Comparison of ENCODE assay signal across 7 worm cellular contexts in genomic region chrII:8587660-8588230, ce11.
TF ChIP-seq lines count a peak whose summit lies in the region.

No protein-coding gene starts in this region.

TF ChIP-seq in whole organism, L1 larva, 84 proteins besides CTCF, POLR2A, EP300 and RAD21:
- TF ChIP-seq mdl-1 (tag; optimal IDR thresholded peaks at IDR 0.05; lab: Kevin White, UChicago) (no peak), lin-14 (GFP tag; optimal IDR thresholded peaks at IDR 0.05; lab: Kevin White, UChicago) (peak; percentile 73), tbx-2 (tag; optimal IDR thresholded peaks at IDR 0.05; lab: Kevin White, UChicago) (peak; percentile 39), fkh-10 (GFP tag; optimal IDR thresholded peaks at IDR 0.05; lab: Kevin White, UChicago) (peak; percentile 14), swsn-7 (tag; optimal IDR thresholded peaks at IDR 0.05; lab: Kevin White, UChicago) (no peak), nhr-71 (tag; optimal IDR thresholded peaks at IDR 0.05; lab: Kevin White, UChicago) (peak; percentile 39), unc-30 (tag; optimal IDR thresholded peaks at IDR 0.05; lab: Kevin White, UChicago) (no peak), blmp-1 (tag; optimal IDR thresholded peaks at IDR 0.05; lab: Kevin White, UChicago) (peak; percentile 14), Y116A8C.19 (tag; optimal IDR thresholded peaks at IDR 0.05; lab: Kevin White, UChicago; ENCODE audit: borderline replicate concordance) (no peak), efl-1 (optimal IDR thresholded peaks at IDR 0.05; lab: Kevin White, UChicago) (no peak), efl-1 (GFP tag; optimal IDR thresholded peaks at IDR 0.05 in 1 of 2; lab: Kevin White, UChicago) (no peak)

TF ChIP-seq in whole organism, L2 larva, 48 proteins besides CTCF, POLR2A, EP300 and RAD21:
- TF ChIP-seq sem-4 (tag; optimal IDR thresholded peaks at IDR 0.05; lab: Kevin White, UChicago) (peak; percentile 29), zag-1 (tag; optimal IDR thresholded peaks at IDR 0.05; lab: Kevin White, UChicago) (peak; percentile 28), nhr-129 (tag; optimal IDR thresholded peaks at IDR 0.05; lab: Kevin White, UChicago) (peak; percentile 21), F13H6.1 (tag; optimal IDR thresholded peaks at IDR 0.05; lab: Kevin White, UChicago) (peak; percentile 11), lsy-2 (tag; optimal IDR thresholded peaks at IDR 0.05; lab: Kevin White, UChicago) (peak in 1 of 2 experiments; percentile 18), unc-55 (GFP tag; optimal IDR thresholded peaks at IDR 0.05; lab: Kevin White, UChicago) (peak; percentile 70), gmeb-1 (tag; optimal IDR thresholded peaks at IDR 0.05; lab: Kevin White, UChicago) (no peak), nhr-237 (tag; optimal IDR thresholded peaks at IDR 0.05; lab: Kevin White, UChicago) (no peak), unc-39 (tag; optimal IDR thresholded peaks at IDR 0.05; lab: Kevin White, UChicago) (no peak), nhr-21 (tag; optimal IDR thresholded peaks at IDR 0.05; lab: Kevin White, UChicago) (no peak)

TF ChIP-seq in whole organism, L3 larva, 47 proteins besides CTCF, POLR2A, EP300 and RAD21:
- no peak for TF ChIP-seq ZK546.5 (tag; optimal IDR thresholded peaks at IDR 0.05; lab: Kevin White, UChicago)
- TF ChIP-seq elt-2 (tag; optimal IDR thresholded peaks at IDR 0.05; lab: Kevin White, UChicago): no peak
- TF ChIP-seq sea-2 (GFP tag; optimal IDR thresholded peaks at IDR 0.05; lab: Kevin White, UChicago): no peak
- no peak for TF ChIP-seq fkh-2 (tag; optimal IDR thresholded peaks at IDR 0.05; lab: Kevin White, UChicago)
- TF ChIP-seq R02D3.7 (tag; optimal IDR thresholded peaks at IDR 0.05; lab: Kevin White, UChicago): no peak
- no peak for TF ChIP-seq snpc-4 (tag; optimal IDR thresholded peaks at IDR 0.05; lab: Kevin White, UChicago)
- TF ChIP-seq nhr-12 (tag; optimal IDR thresholded peaks at IDR 0.05; lab: Kevin White, UChicago): no peak
- peak; percentile 14 for TF ChIP-seq nfya-1 (tag; optimal IDR thresholded peaks at IDR 0.05; lab: Kevin White, UChicago; ENCODE audit: insufficient read depth)
- TF ChIP-seq egl-27 (tag; optimal IDR thresholded peaks at IDR 0.05; lab: Kevin White, UChicago): no peak
- no peak for TF ChIP-seq ceh-16 (tag; optimal IDR thresholded peaks at IDR 0.05; lab: Kevin White, UChicago)
- TF ChIP-seq nhr-67 (tag; optimal IDR thresholded peaks at IDR 0.05; lab: Kevin White, UChicago): no peak
- TF ChIP-seq elt-1 (tag; optimal IDR thresholded peaks at IDR 0.05; lab: Kevin White, UChicago): peak; percentile 64
- TF ChIP-seq pqm-1 (tag; optimal IDR thresholded peaks at IDR 0.05; lab: Kevin White, UChicago): no peak
- TF ChIP-seq lin-39 (tag; optimal IDR thresholded peaks at IDR 0.05; lab: Kevin White, UChicago): peak; percentile 18
- TF ChIP-seq pha-4 (tag; optimal IDR thresholded peaks at IDR 0.05; lab: Kevin White, UChicago): no peak

TF ChIP-seq in whole organism, L4 larva, 104 proteins besides CTCF, POLR2A, EP300 and RAD21:
- TF ChIP-seq dve-1 (tag; optimal IDR thresholded peaks at IDR 0.05; lab: Kevin White, UChicago; ENCODE audit: insufficient read depth) (peak; percentile 13), hlh-11 (tag; optimal IDR thresholded peaks at IDR 0.05; lab: Kevin White, UChicago) (no peak), fos-1 (tag; optimal IDR thresholded peaks at IDR 0.05; lab: Kevin White, UChicago) (no peak), aha-1 (tag; lab: Kevin White, UChicago) (peak; percentile 94), unc-130 (GFP tag; optimal IDR thresholded peaks at IDR 0.05; lab: Kevin White, UChicago) (no peak), lsy-2 (tag; optimal IDR thresholded peaks at IDR 0.05; lab: Kevin White, UChicago) (peak; percentile 8 to 14), tra-1 (GFP tag; IDR thresholded peaks at IDR 0.05; lab: Robert Waterston, UW) (no peak), fkh-10 (GFP tag; optimal IDR thresholded peaks at IDR 0.05; lab: Kevin White, UChicago) (peak; percentile 26), unc-62 (GFP tag; optimal IDR thresholded peaks at IDR 0.05 in 1 of 2; lab: Kevin White, UChicago) (peak in 1 of 2 experiments; percentile 85), unc-62 (tag; optimal IDR thresholded peaks at IDR 0.05; lab: Kevin White, UChicago) (no peak), ces-1 (GFP tag; optimal IDR thresholded peaks at IDR 0.05; lab: Kevin White, UChicago) (peak; percentile 86)
TF ChIP-seq in whole organism, L4 larva: peak in this region for 6.

TF ChIP-seq in whole organism, late embryonic, 69 proteins besides CTCF, POLR2A, EP300 and RAD21:
- TF ChIP-seq ceh-31 (tag; optimal IDR thresholded peaks at IDR 0.05; lab: Kevin White, UChicago) (peak; percentile 54), madf-2 (tag; optimal IDR thresholded peaks at IDR 0.05; lab: Kevin White, UChicago) (no peak), unc-42 (tag; optimal IDR thresholded peaks at IDR 0.05; lab: Kevin White, UChicago) (peak; percentile 96)

TF ChIP-seq in whole organism, mixed stage, embryonic, 35 proteins besides CTCF, POLR2A, EP300 and RAD21:
- TF ChIP-seq nhr-12 (tag; optimal IDR thresholded peaks at IDR 0.05; lab: Kevin White, UChicago): no peak
- TF ChIP-seq ces-1 (GFP tag; optimal IDR thresholded peaks at IDR 0.05; lab: Kevin White, UChicago): peak; percentile 99
- TF ChIP-seq ceh-83 (GFP tag; optimal IDR thresholded peaks at IDR 0.05; lab: Kevin White, UChicago): no peak
- TF ChIP-seq elt-1 (tag; optimal IDR thresholded peaks at IDR 0.05; lab: Kevin White, UChicago; ENCODE audit: borderline replicate concordance, insufficient read depth): peak; percentile 43
- TF ChIP-seq lin-32 (GFP tag; optimal IDR thresholded peaks at IDR 0.05; lab: Kevin White, UChicago): no peak
TF ChIP-seq in whole organism, mixed stage, embryonic: peak in this region for 2.

TF ChIP-seq in whole organism, young adult, 124 proteins besides CTCF, POLR2A, EP300 and RAD21:
- no peak for TF ChIP-seq ceh-100 (GFP tag; IDR thresholded peaks at IDR 0.05; lab: Robert Waterston, UW)
- no peak for TF ChIP-seq akir-1 (GFP tag; optimal IDR thresholded peaks at IDR 0.05; lab: Kevin White, UChicago)
- TF ChIP-seq pbrm-1 (GFP tag; IDR thresholded peaks at IDR 0.05; lab: Robert Waterston, UW): no peak
- TF ChIP-seq hmg-1.2 (GFP tag; IDR thresholded peaks at IDR 0.05; lab: Robert Waterston, UW): peak; percentile 39; the same call in 1 of the 2 replicates
TF ChIP-seq in whole organism, young adult: peak in this region for 1.
